Worm (Caenorhabditis elegans): ENCODE results near the gene pho-8.

The pho-8 gene

ce11 chrV:11833319-11833718 lies at the start of gene pho-8:
TSS of gene pho-8 (plus strand) at chrV:11833619.
- TF ChIP-seq dao-5 (tag; optimal IDR thresholded peaks at IDR 0.05) (no peak), W03F9.2 (tag; optimal IDR thresholded peaks at IDR 0.05) (no peak), him-1 (tag; optimal IDR thresholded peaks at IDR 0.05) (no peak)

ce11 chrV:11787258-11787657 lies 46.2 kb upstream of the pho-8 start, which contains the start of gene F55A11.7:
TSS of gene F55A11.7 (minus strand) at chrV:11787443.
- TF ChIP-seq him-1 (tag; optimal IDR thresholded peaks at IDR 0.05) = no peak
- TF ChIP-seq dao-5 (tag; optimal IDR thresholded peaks at IDR 0.05) = no peak
- no peak for TF ChIP-seq W03F9.2 (tag; optimal IDR thresholded peaks at IDR 0.05)

- TF ChIP-seq him-1 (tag; optimal IDR thresholded peaks at IDR 0.05) = no peak
- TF ChIP-seq W03F9.2 (tag; optimal IDR thresholded peaks at IDR 0.05) = peak; percentile 31
Measured at ce11 chrV:11787742-11788238, 45.6 kb upstream of the pho-8 start, which contains the start of gene F55A11.8. TSS of gene F55A11.8 (plus strand) at chrV:11788188.

DNA sequence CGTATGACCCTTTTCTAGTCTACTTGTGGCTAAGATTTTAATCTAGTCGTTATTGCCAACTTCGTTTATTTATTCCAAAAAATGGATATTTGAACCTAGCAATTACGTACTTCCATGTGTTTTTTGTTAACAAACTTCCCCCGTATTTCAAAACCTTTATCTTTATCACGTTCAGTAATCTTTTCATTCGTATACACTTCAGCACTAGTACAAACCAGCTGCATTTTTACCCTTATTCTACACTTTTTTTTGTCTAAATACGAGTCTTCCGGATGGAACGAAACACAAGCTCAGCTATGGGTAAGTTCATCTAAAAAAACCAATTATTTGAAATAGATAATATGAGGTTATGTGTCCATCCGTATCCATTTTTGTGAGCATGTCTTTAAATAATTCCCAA lies 43.9 kb upstream of the pho-8 start, which contains the start of gene D2023.1:
TSS of gene D2023.1 (plus strand) at position 77 of the 400 bp plus-strand sequence.
- TF ChIP-seq dao-5 (tag; optimal IDR thresholded peaks at IDR 0.05) (no peak), him-1 (tag; optimal IDR thresholded peaks at IDR 0.05) (no peak), W03F9.2 (tag; optimal IDR thresholded peaks at IDR 0.05) (no peak)

DNA sequence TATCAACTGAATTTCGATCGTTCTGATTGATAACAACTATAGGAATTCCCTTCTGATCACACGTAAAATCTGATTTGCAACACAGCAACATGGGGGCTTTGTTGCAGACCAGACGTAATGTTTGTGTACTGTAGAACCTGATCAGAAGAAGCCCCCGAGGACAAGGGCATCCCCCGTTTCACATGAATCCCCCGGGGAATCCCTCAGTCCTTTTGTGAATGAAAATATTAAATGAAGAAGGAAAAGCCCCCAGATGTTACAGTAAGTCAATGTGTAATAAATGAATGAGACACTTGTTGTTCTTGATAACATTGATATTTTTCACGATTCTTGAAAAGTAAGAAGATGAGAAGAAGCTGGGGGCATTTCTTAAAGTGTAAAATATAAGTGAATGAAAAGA lies 39.2 kb upstream of the pho-8 start:
- TF ChIP-seq dao-5 (tag; optimal IDR thresholded peaks at IDR 0.05) (no peak), him-1 (tag; optimal IDR thresholded peaks at IDR 0.05) (no peak), W03F9.2 (tag; optimal IDR thresholded peaks at IDR 0.05) (no peak)

DNA sequence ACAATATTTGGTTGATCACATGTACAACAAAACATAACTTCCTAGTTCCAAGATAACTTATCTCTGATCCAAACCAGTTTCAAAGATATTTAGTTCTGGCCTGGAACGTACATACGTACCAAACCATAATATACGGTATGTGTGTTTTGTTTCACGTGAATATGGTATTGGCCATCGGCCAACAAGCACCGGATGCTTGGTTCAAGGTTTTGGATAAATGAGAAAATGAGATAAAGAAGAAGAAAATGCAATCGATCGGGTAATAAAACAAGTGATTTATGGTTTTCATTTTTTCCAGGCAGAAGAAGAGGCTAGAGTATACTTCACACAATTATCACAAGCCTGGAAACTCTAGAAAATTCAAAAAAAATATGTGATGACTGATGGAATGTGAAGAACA lies 38.1 kb upstream of the pho-8 start:
- no peak for TF ChIP-seq dao-5 (tag; optimal IDR thresholded peaks at IDR 0.05)
- no peak for TF ChIP-seq W03F9.2 (tag; optimal IDR thresholded peaks at IDR 0.05)
- TF ChIP-seq him-1 (tag; optimal IDR thresholded peaks at IDR 0.05) = no peak

DNA sequence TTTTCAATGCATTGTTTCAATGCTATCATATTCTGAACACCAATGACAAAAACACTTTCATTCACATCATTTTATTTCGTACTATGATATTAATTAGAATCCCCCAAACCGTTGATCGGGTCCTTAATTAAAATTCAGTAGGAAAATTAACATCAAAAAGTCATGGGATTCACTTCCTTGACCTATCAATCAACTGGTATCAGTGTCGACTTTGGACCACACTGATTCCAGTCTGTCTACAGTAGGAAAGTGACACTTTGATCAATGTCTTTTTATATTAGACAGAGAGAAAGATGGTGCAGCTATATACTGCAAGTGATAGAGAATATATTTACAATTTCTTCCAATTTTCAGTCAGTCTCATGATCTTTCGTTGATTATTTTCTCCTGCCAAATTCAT lies 37.1 kb upstream of the pho-8 start:
- TF ChIP-seq W03F9.2 (tag; optimal IDR thresholded peaks at IDR 0.05) (no peak), dao-5 (tag; optimal IDR thresholded peaks at IDR 0.05) (no peak), him-1 (tag; optimal IDR thresholded peaks at IDR 0.05) (no peak)

- no peak for TF ChIP-seq W03F9.2 (tag; optimal IDR thresholded peaks at IDR 0.05)
- TF ChIP-seq dao-5 (tag; optimal IDR thresholded peaks at IDR 0.05) = no peak
- TF ChIP-seq him-1 (tag; optimal IDR thresholded peaks at IDR 0.05) = no peak
Measured at ce11 chrV:11797272-11797855, 36.1 kb upstream of the pho-8 start.

DNA sequence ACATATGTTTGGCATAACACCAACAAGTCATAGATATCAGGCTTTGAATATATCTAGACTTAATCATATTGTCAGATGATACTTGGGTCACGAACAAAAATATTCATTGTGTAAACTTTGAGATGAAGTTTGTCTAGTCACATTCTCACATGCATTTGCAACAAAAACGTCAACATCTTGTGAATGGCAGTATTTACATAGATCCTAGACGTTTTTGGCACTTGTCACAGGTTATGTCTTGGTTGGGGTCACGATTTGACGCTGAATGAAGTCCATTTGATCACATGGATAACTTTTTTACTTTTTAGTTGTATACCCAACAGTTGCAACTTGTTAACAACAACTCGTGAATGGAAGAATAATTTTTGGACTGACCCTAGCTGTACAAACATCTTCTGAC lies 35.1 kb upstream of the pho-8 start:
- TF ChIP-seq dao-5 (tag; optimal IDR thresholded peaks at IDR 0.05) (no peak), W03F9.2 (tag; optimal IDR thresholded peaks at IDR 0.05) (no peak), him-1 (tag; optimal IDR thresholded peaks at IDR 0.05) (no peak)

ce11 chrV:11799252-11799822 lies 34.1 kb upstream of the pho-8 start:
- TF ChIP-seq him-1 (tag; optimal IDR thresholded peaks at IDR 0.05) = no peak
- no peak for TF ChIP-seq dao-5 (tag; optimal IDR thresholded peaks at IDR 0.05)
- TF ChIP-seq W03F9.2 (tag; optimal IDR thresholded peaks at IDR 0.05) = no peak

DNA sequence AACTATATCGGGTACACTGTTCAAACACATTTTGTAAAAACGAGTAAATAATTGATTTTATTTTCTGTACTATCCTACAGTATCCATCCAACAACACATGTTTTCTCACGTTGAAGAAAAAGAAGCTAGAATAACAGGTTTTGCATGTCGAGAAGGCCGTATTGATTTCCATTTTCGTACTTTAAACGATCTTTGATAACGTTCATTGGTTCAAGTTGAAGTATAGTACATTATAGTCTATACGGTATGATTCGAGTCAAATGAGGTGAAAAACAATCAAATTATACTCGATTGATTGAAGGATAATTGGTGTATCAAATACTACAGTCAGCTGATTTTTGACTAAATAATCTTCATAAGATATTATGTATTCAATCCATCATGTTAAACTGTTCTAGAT lies 32.9 kb upstream of the pho-8 start:
- no peak for TF ChIP-seq W03F9.2 (tag; optimal IDR thresholded peaks at IDR 0.05)
- TF ChIP-seq him-1 (tag; optimal IDR thresholded peaks at IDR 0.05) = no peak
- TF ChIP-seq dao-5 (tag; optimal IDR thresholded peaks at IDR 0.05) = no peak

- no peak for TF ChIP-seq him-1 (tag; optimal IDR thresholded peaks at IDR 0.05)
- no peak for TF ChIP-seq dao-5 (tag; optimal IDR thresholded peaks at IDR 0.05)
- no peak for TF ChIP-seq W03F9.2 (tag; optimal IDR thresholded peaks at IDR 0.05)
Measured at ce11 chrV:11801076-11801849, 32.2 kb upstream of the pho-8 start.

- TF ChIP-seq W03F9.2 (tag; optimal IDR thresholded peaks at IDR 0.05) (no peak), him-1 (tag; optimal IDR thresholded peaks at IDR 0.05) (no peak), dao-5 (tag; optimal IDR thresholded peaks at IDR 0.05) (no peak)
Measured at ce11 chrV:11802508-11802907, 30.9 kb upstream of the pho-8 start.

ce11 chrV:11803518-11803994 lies 29.9 kb upstream of the pho-8 start:
- no peak for TF ChIP-seq W03F9.2 (tag; optimal IDR thresholded peaks at IDR 0.05)
- no peak for TF ChIP-seq dao-5 (tag; optimal IDR thresholded peaks at IDR 0.05)
- no peak for TF ChIP-seq him-1 (tag; optimal IDR thresholded peaks at IDR 0.05)
